Worm (Caenorhabditis elegans) whole organism, L4/young adult: ENCODE data around the gene F08F3.10.

Source experiments
- W03F9.2 ChIP-seq: fragments of 150-350 bp; optimal IDR thresholded peaks from 2 replicates; lab custom pipeline; 2014; ENCODE audit warnings: missing biosample characterization, missing genetic modification characterization
- dao-5 ChIP-seq: sonication (generic microtip); optimal IDR thresholded peaks from 2 replicates; lab custom pipeline; 2016; ENCODE audit warnings: missing genotype, missing genetic modification characterization, moderate library complexity, missing compliant biosample characterization
- him-1 ChIP-seq: sonication (generic microtip); optimal IDR thresholded peaks from 2 replicates; lab custom pipeline; 2016; ENCODE audit warnings: missing genotype, missing genetic modification reagents, missing genetic modification characterization, missing compliant biosample characterization

DNA sequence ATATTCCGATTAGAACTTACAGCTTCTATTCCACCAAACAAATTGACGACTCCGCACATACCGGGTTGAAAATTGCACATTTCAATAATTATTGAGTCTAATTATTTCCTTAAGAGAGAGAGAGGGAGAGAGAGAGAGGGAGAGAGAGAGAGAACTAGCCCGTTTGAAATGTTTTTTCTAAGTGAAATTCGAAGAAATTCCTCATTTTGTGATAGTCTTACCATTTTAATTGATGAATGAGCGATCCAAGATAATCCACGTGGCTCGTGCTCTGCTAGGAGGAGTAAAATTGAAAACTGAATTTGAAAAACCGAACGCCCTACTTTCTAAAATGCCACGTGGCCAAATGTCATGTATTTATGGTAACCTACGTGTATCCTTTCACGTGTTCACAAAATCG is 19.3 kb downstream of the F08F3.10 start, which contains the start of gene F08F3.8:
- TF ChIP-seq him-1 (tag; lab: Kevin White, UChicago) (no peak), dao-5 (no peak), W03F9.2 (tag; lab: Kevin White, UChicago) (no peak)
